Fruit fly (Drosophila melanogaster): ENCODE results near the gene Prosalpha2.

The Prosalpha2 gene

DNA sequence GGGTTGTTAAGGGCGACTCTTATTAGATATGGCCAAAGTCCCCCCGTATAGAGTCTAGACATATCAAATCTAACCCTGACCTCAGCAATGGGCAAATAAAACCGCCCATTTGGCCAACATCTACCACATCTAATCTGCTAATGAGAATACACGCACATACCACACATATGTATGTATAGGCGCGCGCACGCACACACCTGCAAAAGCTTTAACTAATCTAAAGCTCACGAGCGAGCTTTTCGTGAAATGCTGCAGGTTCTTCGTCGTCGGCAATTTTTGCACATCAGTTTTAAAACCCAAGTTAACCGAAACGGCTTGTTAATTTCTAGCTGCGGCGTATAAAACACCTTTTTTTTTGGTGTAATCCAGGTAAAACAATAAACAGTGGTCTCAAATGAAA is 12.6 kb downstream of the Prosalpha2 start (continued):
- TF ChIP-seq CG3407 (GFP tag; optimal IDR thresholded peaks at IDR 0.05) (no peak), CG8924 (tag; optimal IDR thresholded peaks at IDR 0.05) (no peak), ftz-f1 (GFP tag; optimal IDR thresholded peaks at IDR 0.05) (peak; percentile 27), Neu2 (GFP tag; optimal IDR thresholded peaks at IDR 0.05; ENCODE audit: borderline replicate concordance) (no peak), Taf1 (GFP tag; IDR thresholded peaks at IDR 0.05) (no peak), grn (GFP tag; optimal IDR thresholded peaks at IDR 0.05) (peak; percentile 55), Atf3 (GFP tag; optimal IDR thresholded peaks at IDR 0.05) (no peak), zen2 (GFP tag; IDR thresholded peaks at IDR 0.05; ENCODE audit: partially characterized antibody) (no peak), CG10565 (GFP tag; optimal IDR thresholded peaks at IDR 0.05) (no peak), CG13287 (GFP tag; IDR thresholded peaks at IDR 0.05; ENCODE audit: partially characterized antibody) (peak; percentile 14; the same call in 1 of the 2 replicates), NC2β (GFP tag; optimal IDR thresholded peaks at IDR 0.05) (no peak), gsb (GFP tag; IDR thresholded peaks at IDR 0.05) (no peak), Oaz (GFP tag; IDR thresholded peaks at IDR 0.05) (no peak)

dm6 chr3R:12445468-12445867 is 14.3 kb downstream of the Prosalpha2 start:
- TF ChIP-seq CG17359 (tag; optimal IDR thresholded peaks at IDR 0.05) (no peak), pfk (GFP tag; optimal IDR thresholded peaks at IDR 0.05) (no peak), bsh (GFP tag; optimal IDR thresholded peaks at IDR 0.05) (no peak), Chrac-16 (GFP tag; optimal IDR thresholded peaks at IDR 0.05) (no peak), CG7987 (GFP tag; optimal IDR thresholded peaks at IDR 0.05) (peak; percentile 29), nom (GFP tag; optimal IDR thresholded peaks at IDR 0.05) (no peak), exex (tag; optimal IDR thresholded peaks at IDR 0.05) (peak; percentile 12)

DNA sequence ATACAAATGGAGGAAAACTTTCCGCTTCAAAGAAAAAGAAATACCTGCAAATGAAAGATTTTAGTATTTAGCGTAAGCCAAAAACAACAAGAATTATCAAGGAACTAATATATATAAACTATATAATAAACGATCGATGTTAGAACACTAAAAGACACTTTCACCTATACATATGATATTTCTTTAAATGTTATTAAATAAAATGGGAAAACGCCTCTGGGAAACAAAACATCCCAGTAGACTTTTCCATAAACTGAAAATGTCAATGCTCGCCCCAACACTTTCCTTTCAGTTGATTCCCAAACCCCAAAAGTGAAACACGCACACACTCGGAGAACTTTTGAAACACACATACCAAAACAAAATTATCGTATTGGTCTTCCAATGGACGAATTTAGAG is 16.2 kb downstream of the Prosalpha2 start, which contains the start of gene vrs:
vrs (plus strand) TSS at position 301 of the 400 bp plus-strand sequence.
- TF ChIP-seq yki (optimal IDR thresholded peaks at IDR 0.05), result no peak
- no peak for TF ChIP-seq CG11696 (GFP tag; IDR thresholded peaks at IDR 0.05)
- no peak for TF ChIP-seq Lhr (GFP tag; optimal IDR thresholded peaks at IDR 0.05)
- TF ChIP-seq rib (GFP tag; IDR thresholded peaks at IDR 0.05), result no peak
- TF ChIP-seq Lim3 (GFP tag; IDR thresholded peaks at IDR 0.05), result no peak
- no peak for TF ChIP-seq CG12769 (tag; optimal IDR thresholded peaks at IDR 0.05)
- no peak for TF ChIP-seq Dbx (GFP tag; IDR thresholded peaks at IDR 0.05)
- no peak for TF ChIP-seq Bgb (GFP tag; IDR thresholded peaks at IDR 0.05; ENCODE audit: partially characterized antibody)
- no peak for TF ChIP-seq dmrt11E (tag; optimal IDR thresholded peaks at IDR 0.05)
- no peak for TF ChIP-seq CG17802 (tag; optimal IDR thresholded peaks at IDR 0.05)
- no peak for TF ChIP-seq CG16813 (GFP tag; IDR thresholded peaks at IDR 0.05; ENCODE audit: partially characterized antibody)
- TF ChIP-seq CG30403 (GFP tag; optimal IDR thresholded peaks at IDR 0.05), result no peak

DNA sequence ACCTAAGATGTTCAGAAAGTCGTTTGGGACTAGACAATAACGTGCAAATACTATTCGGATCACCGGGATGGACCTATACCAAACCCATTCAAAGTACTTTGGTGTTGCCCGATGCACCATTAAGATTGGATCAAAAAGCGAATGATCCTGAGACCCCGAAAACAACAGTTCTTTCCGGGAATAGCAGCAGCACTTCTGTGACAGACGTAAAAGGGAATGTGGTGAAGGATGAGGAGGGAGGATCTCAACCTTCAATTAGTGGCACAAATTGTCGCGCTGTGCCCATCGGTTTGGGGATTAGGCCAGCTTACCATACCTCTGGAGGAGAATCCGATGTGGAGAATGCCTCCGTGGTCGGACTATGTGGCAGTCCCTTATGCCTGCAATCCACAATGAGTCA is 17.2 kb downstream of the Prosalpha2 start:
- TF ChIP-seq Ets65A (GFP tag) (peak; percentile 92), nau (GFP tag; optimal IDR thresholded peaks at IDR 0.05) (no peak)

dm6 chr3R:12448889-12449314 is 17.8 kb downstream of the Prosalpha2 start, which contains the start of gene CG18549:
TSS of gene CG18549 (plus strand) at chr3R:12449296.
- TF ChIP-seq scrt (GFP tag; optimal IDR thresholded peaks at IDR 0.05) (peak; percentile 99), CG15073 (GFP tag; optimal IDR thresholded peaks at IDR 0.05) (peak; percentile 94), CG14441 (GFP tag; IDR thresholded peaks at IDR 0.05) (peak; percentile 100), CG10147 (GFP tag; optimal IDR thresholded peaks at IDR 0.05) (peak; percentile 100), pfk (GFP tag; optimal IDR thresholded peaks at IDR 0.05) (peak; percentile 79), CG16815 (GFP tag; optimal IDR thresholded peaks at IDR 0.05) (peak; percentile 99), dimm (GFP tag; IDR thresholded peaks at IDR 0.05) (peak; percentile 99), CG8290 (GFP tag; optimal IDR thresholded peaks at IDR 0.05) (peak; percentile 99), CG8290 (tag; optimal IDR thresholded peaks at IDR 0.05) (peak; percentile 95 to 99), CG8388 (GFP tag; optimal IDR thresholded peaks at IDR 0.05) (peak; percentile 100), Rfx (GFP tag; IDR thresholded peaks at IDR 0.05) (peak; percentile 100), pnt (GFP tag; optimal IDR thresholded peaks at IDR 0.05) (peak; percentile 99), CG17612 (GFP tag; IDR thresholded peaks at IDR 0.05) (peak; percentile 99), Dll (GFP tag; IDR thresholded peaks at IDR 0.05; ENCODE audit: partially characterized antibody) (peak; percentile 90)

Data from whole organism, embryonic.